Worm (Caenorhabditis elegans): ENCODE measurements around the gene vha-3.

vha-3 gene

ce11 chrIV:2281353-2281976 is 34.3 kb downstream of the vha-3 start (continued):
- TF ChIP-seq hlh-17 (GFP tag; optimal IDR thresholded peaks at IDR 0.05; ENCODE audit: borderline replicate concordance) (no peak), fkh-10 (GFP tag; optimal IDR thresholded peaks at IDR 0.05) (no peak), nhr-237 (tag; optimal IDR thresholded peaks at IDR 0.05) (no peak)

ce11 chrIV:2275545-2275944 is 40.2 kb downstream of the vha-3 start, which contains the start of gene M70.5:
TSS of gene M70.5 (minus strand) at chrIV:2275622.
- TF ChIP-seq efl-1 (optimal IDR thresholded peaks at IDR 0.05) = peak; percentile 49 to 83
- peak; percentile 86 to 98 for TF ChIP-seq efl-1 (GFP tag; optimal IDR thresholded peaks at IDR 0.05 in 1 of 2)
- TF ChIP-seq F16B12.6 (tag; optimal IDR thresholded peaks at IDR 0.05) = peak; percentile 71
- peak; percentile 19 for TF ChIP-seq xbp-1 (tag; optimal IDR thresholded peaks at IDR 0.05)
- peak; percentile 58 for TF ChIP-seq isw-1 (GFP tag; IDR thresholded peaks at IDR 0.05)
- TF ChIP-seq lin-35 (GFP tag; optimal IDR thresholded peaks at IDR 0.05) = peak; percentile 64 to 86
- TF ChIP-seq nhr-19 (GFP tag; conservative IDR thresholded peaks at IDR 0.05) = peak; percentile 60
- peak; percentile 69 to 84 (median 82) for TF ChIP-seq dpl-1 (GFP tag; optimal IDR thresholded peaks at IDR 0.05)
- peak; percentile 57 for TF ChIP-seq grh-1 (GFP tag; IDR thresholded peaks at IDR 0.05)
- peak; percentile 15 for TF ChIP-seq tbx-2 (tag; optimal IDR thresholded peaks at IDR 0.05)
- TF ChIP-seq snu-23 (GFP tag; optimal IDR thresholded peaks at IDR 0.05) = peak; percentile 31
- TF ChIP-seq lsy-2 (tag; optimal IDR thresholded peaks at IDR 0.05) = peak in 1 of 2 experiments; percentile 25

Measured in whole organism, L1 larva.